Fruit fly (Drosophila melanogaster) whole organism, adult: ENCODE data around the gene Acp24A4.

Experiments
- CG1620 ChIP-seq: fragments of 200-800 bp; sonication (Bioruptor generic); optimal IDR thresholded peaks from 2 replicates; lab custom pipeline; 2016; ENCODE audit warnings: missing biosample characterization, missing genetic modification characterization
- CG33017 ChIP-seq: fragments of 200-800 bp; sonication (Bioruptor generic); optimal IDR thresholded peaks from 2 replicates; lab custom pipeline; 2018; ENCODE audit warnings: missing biosample characterization, mild to moderate bottlenecking, missing genetic modification characterization, moderate library complexity
- CG5204 ChIP-seq: fragments of 200-800 bp; sonication (Bioruptor generic); optimal IDR thresholded peaks from 2 replicates; lab custom pipeline; 2016; ENCODE audit warnings: missing biosample characterization, missing genetic modification characterization
- CG7045 ChIP-seq: fragments of 200-800 bp; sonication (Bioruptor generic); optimal IDR thresholded peaks from 2 replicates; lab custom pipeline; 2017; ENCODE audit warnings: missing biosample characterization, mild to moderate bottlenecking, missing genetic modification characterization
- CG7101 ChIP-seq: fragments of 200-800 bp; sonication (Bioruptor generic); optimal IDR thresholded peaks from 2 replicates; lab custom pipeline; 2018; ENCODE audit warnings: missing biosample characterization, mild to moderate bottlenecking, missing genetic modification characterization, moderate library complexity
- Clk ChIP-seq: fragments of 200-800 bp; sonication (Bioruptor generic); optimal IDR thresholded peaks from 2 replicates; lab custom pipeline; 2017; ENCODE audit warnings: missing biosample characterization, missing genetic modification characterization
- Mnt ChIP-seq: fragments of 200-800 bp; sonication (Bioruptor generic); optimal IDR thresholded peaks from 2 replicates; lab custom pipeline; 2016; ENCODE audit warnings: missing biosample characterization, mild to moderate bottlenecking, missing genetic modification characterization
- cic ChIP-seq: fragments of 200-800 bp; sonication (Bioruptor generic); optimal IDR thresholded peaks from 2 replicates; lab custom pipeline; 2017; ENCODE audit warnings: missing biosample characterization, mild to moderate bottlenecking, missing genetic modification characterization, moderate library complexity
- kay ChIP-seq: fragments of 200-800 bp; sonication (Bioruptor generic); peaks from one replicate; lab custom pipeline; 2016; ENCODE audit warnings: missing biosample characterization, missing genetic modification characterization, borderline replicate concordance
- toe ChIP-seq: fragments of 200-800 bp; sonication (Bioruptor generic); optimal IDR thresholded peaks from 2 replicates; lab custom pipeline; 2016; ENCODE audit warnings: missing biosample characterization, missing genetic modification characterization

DNA sequence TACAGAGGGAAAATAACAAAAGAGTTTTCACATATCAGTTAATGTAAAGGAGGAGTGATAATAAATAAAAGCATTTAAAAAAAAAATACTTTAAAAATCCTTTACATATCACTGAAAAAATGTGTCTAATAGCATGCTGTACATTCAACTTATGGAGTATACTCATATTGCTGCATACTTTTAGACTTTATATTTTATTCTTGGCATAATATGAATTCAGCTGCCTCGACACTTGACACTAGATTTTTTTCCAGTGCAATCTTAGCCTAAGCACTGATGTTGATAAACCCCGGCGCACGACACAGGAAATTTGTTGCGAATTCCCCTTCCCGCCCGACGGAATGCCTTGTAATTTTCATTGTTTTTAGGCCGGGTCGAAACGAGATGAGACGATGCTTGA is 46.7 kb upstream of the Acp24A4 start:
- no peak for TF ChIP-seq CG7045 (GFP tag; lab: Kevin White, UChicago)
- no peak for TF ChIP-seq Clk (GFP tag; lab: Kevin White, UChicago)
- no peak for TF ChIP-seq CG5204 (GFP tag; lab: Kevin White, UChicago)
- TF ChIP-seq CG7101, result no peak
- no peak for TF ChIP-seq Mnt (GFP tag; lab: Kevin White, UChicago)
- TF ChIP-seq kay (GFP tag; lab: Kevin White, UChicago), result no peak
- TF ChIP-seq toe, result no peak
- TF ChIP-seq cic, result no peak
- TF ChIP-seq CG1620, result no peak
- TF ChIP-seq CG33017 (tag; lab: Kevin White, UChicago), result no peak
